Fruit fly (Drosophila melanogaster): Measurements from ENCODE around the gene Sf3a1.
A peak's percentile ranks its signal among the peaks of the same experiment; 100 is the strongest.

Sf3a1 gene

dm6 chr3R:17020956-17021355 lies 18.8 kb upstream of the Sf3a1 start, which contains the start of gene Adsl (continued):
- TF ChIP-seq CG15073 (GFP tag; optimal IDR thresholded peaks at IDR 0.05) (no peak), toy (GFP tag; IDR thresholded peaks at IDR 0.05) (0 out of 2 replicates have a peak, but pooled peaks have one; percentile 16), unpg (GFP tag; optimal IDR thresholded peaks at IDR 0.05) (no peak), CG2116 (GFP tag; optimal IDR thresholded peaks at IDR 0.05) (peak; percentile 80), CG15269 (tag; optimal IDR thresholded peaks at IDR 0.05) (no peak), CG32532 (GFP tag; IDR thresholded peaks at IDR 0.05) (peak; percentile 51; the same call in 1 of the 2 replicates), sens-2 (GFP tag; IDR thresholded peaks at IDR 0.05) (0 out of 2 replicates have a peak, but pooled peaks have one; percentile 23), otp (GFP tag; IDR thresholded peaks at IDR 0.05) (peak; percentile 68; the same call in 2 of the 3 replicates), CG9876 (GFP tag; optimal IDR thresholded peaks at IDR 0.05) (no peak), grn (GFP tag; optimal IDR thresholded peaks at IDR 0.05) (peak; percentile 43), fd96Cb (tag; optimal IDR thresholded peaks at IDR 0.05) (no peak), CG42726 (GFP tag; IDR thresholded peaks at IDR 0.05; ENCODE audit: partially characterized antibody) (no peak), Tbp (GFP tag; optimal IDR thresholded peaks at IDR 0.05) (no peak), Dp (GFP tag; optimal IDR thresholded peaks at IDR 0.05) (peak; percentile 45), CG6765 (GFP tag; optimal IDR thresholded peaks at IDR 0.05) (peak; percentile 78), CG15514 (GFP tag; optimal IDR thresholded peaks at IDR 0.05) (peak; percentile 96), pfk (GFP tag; optimal IDR thresholded peaks at IDR 0.05) (peak; percentile 35), fd64A (GFP tag; optimal IDR thresholded peaks at IDR 0.05) (peak; percentile 72), CG7357 (GFP tag; IDR thresholded peaks at IDR 0.05) (no peak), CG8924 (tag; optimal IDR thresholded peaks at IDR 0.05) (peak; percentile 41), Blimp-1 (GFP tag; optimal IDR thresholded peaks at IDR 0.05) (no peak), cas (GFP tag; IDR thresholded peaks at IDR 0.05) (no peak), CG7963 (GFP tag; IDR thresholded peaks at IDR 0.05; ENCODE audit: partially characterized antibody) (no peak), D (optimal IDR thresholded peaks at IDR 0.05) (no peak), D (GFP tag; optimal IDR thresholded peaks at IDR 0.05) (peak; percentile 47), NK7.1 (GFP tag; optimal IDR thresholded peaks at IDR 0.05) (no peak), CG8359 (GFP tag; optimal IDR thresholded peaks at IDR 0.05; ENCODE audit: borderline replicate concordance) (peak; percentile 60), Atf6 (GFP tag; IDR thresholded peaks at IDR 0.05) (no peak), gem (tag; optimal IDR thresholded peaks at IDR 0.05) (no peak), Optix (GFP tag; IDR thresholded peaks at IDR 0.05) (no peak), CG6813 (GFP tag; optimal IDR thresholded peaks at IDR 0.05) (peak; percentile 85), D19A (tag; optimal IDR thresholded peaks at IDR 0.05) (no peak), Dad (GFP tag; optimal IDR thresholded peaks at IDR 0.05) (peak; percentile 33), CG1647 (GFP tag; optimal IDR thresholded peaks at IDR 0.05) (no peak), HHEX (GFP tag; optimal IDR thresholded peaks at IDR 0.05) (peak; percentile 79), schlank (tag; optimal IDR thresholded peaks at IDR 0.05) (peak; percentile 49), seq (GFP tag; IDR thresholded peaks at IDR 0.05) (no peak; the same call in 1 of the 2 replicates), Xbp1 (GFP tag; optimal IDR thresholded peaks at IDR 0.05) (peak; percentile 57), bab2 (GFP tag; optimal IDR thresholded peaks at IDR 0.05) (no peak), Rfx (GFP tag; IDR thresholded peaks at IDR 0.05) (no peak; the same call in none of the 2 replicates), luna (GFP tag; optimal IDR thresholded peaks at IDR 0.05) (no peak), CG30431 (GFP tag; optimal IDR thresholded peaks at IDR 0.05) (no peak), ind (GFP tag; optimal IDR thresholded peaks at IDR 0.05) (no peak), Atf3 (GFP tag; optimal IDR thresholded peaks at IDR 0.05) (no peak), ATbp (GFP tag; optimal IDR thresholded peaks at IDR 0.05) (peak; percentile 78), da (GFP tag; optimal IDR thresholded peaks at IDR 0.05) (peak; percentile 12), Hr39 (optimal IDR thresholded peaks at IDR 0.05) (no peak), Atf-2 (GFP tag; optimal IDR thresholded peaks at IDR 0.05) (no peak), CG16779 (GFP tag; IDR thresholded peaks at IDR 0.05) (no peak), Rx (GFP tag; IDR thresholded peaks at IDR 0.05) (no peak), CG17328 (GFP tag; IDR thresholded peaks at IDR 0.05) (peak; percentile 73), CG13123 (GFP tag; optimal IDR thresholded peaks at IDR 0.05) (no peak)
